Fruit fly (Drosophila melanogaster): ENCODE measurements around the gene crim.

- no peak for TF ChIP-seq CG8478 (optimal IDR thresholded peaks at IDR 0.05)
- no peak for TF ChIP-seq pan (optimal IDR thresholded peaks at IDR 0.05)
- TF ChIP-seq psq (optimal IDR thresholded peaks at IDR 0.05) = no peak
- no peak for TF ChIP-seq usp (GFP tag; optimal IDR thresholded peaks at IDR 0.05)
- TF ChIP-seq EcR (GFP tag; optimal IDR thresholded peaks at IDR 0.05) = no peak
These were observed 9.6 kb upstream of the crim start, which contains the start of gene Bmcp for dm6 chr3L:11720780-11721179.
